Worm (Caenorhabditis elegans): ENCODE results near the gene F20D1.22.

Gene F20D1.22

DNA sequence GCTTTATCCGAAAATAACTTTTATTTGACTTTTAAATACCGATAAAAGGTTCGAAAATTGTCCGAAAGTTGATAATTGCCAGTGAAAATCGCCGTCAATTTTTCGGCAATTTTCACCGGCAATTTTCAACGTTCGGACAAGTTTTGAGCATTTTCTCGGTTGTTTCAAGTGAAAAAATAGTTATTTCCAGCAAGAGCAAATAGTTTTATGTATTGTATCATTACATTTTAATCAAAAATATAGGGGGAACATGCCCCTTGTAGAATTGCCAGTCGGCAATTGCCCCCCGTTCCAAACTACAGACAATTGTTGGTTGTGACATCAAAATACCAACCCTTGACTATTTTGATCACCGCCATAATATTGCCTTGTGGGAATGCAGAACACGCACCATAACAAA is 4.2 kb upstream of the F20D1.22 start, which contains the start of gene rgs-10:
Gene rgs-10 (plus strand): TSS at position 301 of the 400 bp plus-strand sequence.
- TF ChIP-seq klf-2 (GFP tag; conservative IDR thresholded peaks at IDR 0.05) = no peak
- TF ChIP-seq cog-1 (tag; optimal IDR thresholded peaks at IDR 0.05) = no peak
- TF ChIP-seq tab-1 (GFP tag; IDR thresholded peaks at IDR 0.05) = no peak

DNA sequence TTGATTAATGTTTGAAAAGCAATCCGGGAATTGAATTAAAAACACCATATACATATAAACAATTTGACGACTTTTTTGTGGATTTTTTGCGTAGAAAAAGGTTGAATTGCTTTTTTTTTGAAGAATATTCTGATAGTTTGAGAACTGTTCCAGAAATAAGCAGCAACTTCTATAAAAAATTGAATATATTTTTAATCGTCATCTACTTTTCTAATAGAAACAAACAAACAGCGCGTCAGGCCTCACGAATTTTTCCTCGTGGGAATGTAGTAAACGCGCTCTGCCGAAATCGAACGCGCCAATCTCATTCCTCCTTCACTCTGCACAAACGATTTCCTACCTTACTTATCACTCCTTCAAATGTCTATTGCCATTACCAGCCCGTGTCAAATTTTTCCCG is 2.4 kb upstream of the F20D1.22 start, which contains the start of gene rgs-11:
Gene rgs-11 (plus strand): TSS at position 301 of the 400 bp plus-strand sequence.
- TF ChIP-seq tab-1 (GFP tag; IDR thresholded peaks at IDR 0.05) (no peak), flt-1 (GFP tag; IDR thresholded peaks at IDR 0.05) (no peak), ztf-23 (GFP tag; IDR thresholded peaks at IDR 0.05) (no peak), med-1 (GFP tag; optimal IDR thresholded peaks at IDR 0.05; ENCODE audit: insufficient read depth) (no peak), T22C8.4 (GFP tag; IDR thresholded peaks at IDR 0.05) (no peak), klf-2 (GFP tag; conservative IDR thresholded peaks at IDR 0.05) (no peak)

DNA sequence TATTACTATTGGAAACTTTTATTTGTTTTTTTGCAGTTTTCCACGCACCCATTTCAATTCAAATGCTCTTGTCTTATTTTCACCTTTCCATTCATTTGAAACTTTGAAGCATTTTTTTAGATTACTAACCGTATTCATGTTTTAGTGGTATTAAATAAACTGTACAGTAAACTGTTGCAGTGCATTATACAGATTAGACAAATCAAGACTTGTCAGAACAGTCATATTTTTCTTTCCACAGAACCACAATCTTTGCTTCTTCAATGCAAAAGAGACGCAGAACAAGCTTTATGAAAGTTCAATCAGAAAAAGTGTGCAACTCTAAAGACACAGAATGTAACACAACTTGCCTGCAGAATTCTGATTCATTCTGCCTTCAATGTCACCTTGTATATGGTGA is 854 bp upstream of the F20D1.22 start, which contains the start of gene F45B8.5:
Gene F45B8.5 (plus strand): TSS at position 301 of the 400 bp plus-strand sequence.
- TF ChIP-seq klf-2 (GFP tag; conservative IDR thresholded peaks at IDR 0.05) = no peak
- no peak for TF ChIP-seq flt-1 (GFP tag; IDR thresholded peaks at IDR 0.05)
- TF ChIP-seq ztf-29 (GFP tag; IDR thresholded peaks at IDR 0.05) = no peak
- TF ChIP-seq ztf-23 (GFP tag; IDR thresholded peaks at IDR 0.05) = no peak

DNA sequence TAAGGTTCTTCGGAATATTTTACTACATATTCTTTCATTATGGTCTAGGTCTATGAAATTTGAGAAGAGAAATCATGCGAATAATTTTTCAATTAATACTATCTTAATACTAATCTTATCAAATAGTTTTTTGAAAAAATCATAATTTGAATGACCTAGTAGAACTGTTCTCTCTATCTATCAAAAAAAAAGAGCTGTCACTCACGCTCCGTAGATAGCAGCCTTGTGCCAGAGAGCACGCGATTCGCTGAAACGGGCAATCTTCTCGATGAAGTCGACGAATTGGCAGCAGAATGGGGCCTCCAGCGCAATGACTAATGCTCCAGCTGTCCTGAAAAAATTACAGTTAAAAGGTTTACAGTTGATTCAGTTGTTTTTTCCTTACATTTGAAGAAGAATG is 3.0 kb downstream of the F20D1.22 start:
- TF ChIP-seq flt-1 (GFP tag; IDR thresholded peaks at IDR 0.05) = no peak
- TF ChIP-seq cog-1 (tag; optimal IDR thresholded peaks at IDR 0.05) = no peak
- no peak for TF ChIP-seq T22C8.4 (GFP tag; IDR thresholded peaks at IDR 0.05)
- no peak for TF ChIP-seq tab-1 (GFP tag; IDR thresholded peaks at IDR 0.05)
- no peak for TF ChIP-seq ref-1 (GFP tag; conservative IDR thresholded peaks at IDR 0.05)
- no peak for TF ChIP-seq klf-2 (GFP tag; conservative IDR thresholded peaks at IDR 0.05)
- TF ChIP-seq ztf-23 (GFP tag; IDR thresholded peaks at IDR 0.05) = no peak
- TF ChIP-seq med-1 (GFP tag; optimal IDR thresholded peaks at IDR 0.05; ENCODE audit: insufficient read depth) = no peak
- TF ChIP-seq ztf-29 (GFP tag; IDR thresholded peaks at IDR 0.05) = no peak

DNA sequence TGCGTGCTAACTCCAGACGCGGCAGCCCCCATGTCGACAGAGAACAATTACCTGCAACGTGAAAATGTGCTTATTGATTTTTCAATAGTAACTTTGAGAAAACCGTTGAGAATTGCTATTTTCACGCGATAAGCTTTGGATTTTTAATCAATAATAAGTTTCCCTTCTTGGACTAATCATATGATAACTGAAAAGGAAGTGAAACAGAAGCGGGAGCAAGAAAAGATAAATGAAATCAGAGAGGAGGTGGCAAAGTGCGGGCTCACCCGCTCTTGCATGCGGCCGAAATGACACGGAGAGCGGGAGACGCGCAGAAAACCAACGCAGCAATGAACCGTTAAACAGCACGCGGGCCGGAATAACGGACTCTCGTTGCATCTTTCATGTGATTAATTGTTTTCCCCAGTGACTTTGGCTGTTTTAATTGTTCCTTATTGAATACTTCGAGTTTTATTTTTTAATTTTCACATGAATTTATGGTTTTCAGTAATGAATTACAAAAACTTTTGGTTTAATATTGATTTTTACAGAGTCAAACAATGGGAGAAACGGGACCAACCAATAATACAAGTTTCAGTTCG is 3.7 kb downstream of the F20D1.22 start, which contains the start of the genes flwr-1 and tbc-1:
Gene flwr-1 (minus strand): TSS at position 51 of the 581 bp plus-strand sequence.
Gene tbc-1 (plus strand): TSS at position 531 of the 581 bp plus-strand sequence.
- TF ChIP-seq med-1 (GFP tag; optimal IDR thresholded peaks at IDR 0.05; ENCODE audit: insufficient read depth) = no peak
- TF ChIP-seq klf-2 (GFP tag; conservative IDR thresholded peaks at IDR 0.05) = no peak
- TF ChIP-seq T22C8.4 (GFP tag; IDR thresholded peaks at IDR 0.05) = 0 out of 2 replicates have a peak, but pooled peaks have one; percentile 39
- no peak for TF ChIP-seq ztf-29 (GFP tag; IDR thresholded peaks at IDR 0.05)
- no peak for TF ChIP-seq flt-1 (GFP tag; IDR thresholded peaks at IDR 0.05)
- TF ChIP-seq tab-1 (GFP tag; IDR thresholded peaks at IDR 0.05) = no peak

DNA sequence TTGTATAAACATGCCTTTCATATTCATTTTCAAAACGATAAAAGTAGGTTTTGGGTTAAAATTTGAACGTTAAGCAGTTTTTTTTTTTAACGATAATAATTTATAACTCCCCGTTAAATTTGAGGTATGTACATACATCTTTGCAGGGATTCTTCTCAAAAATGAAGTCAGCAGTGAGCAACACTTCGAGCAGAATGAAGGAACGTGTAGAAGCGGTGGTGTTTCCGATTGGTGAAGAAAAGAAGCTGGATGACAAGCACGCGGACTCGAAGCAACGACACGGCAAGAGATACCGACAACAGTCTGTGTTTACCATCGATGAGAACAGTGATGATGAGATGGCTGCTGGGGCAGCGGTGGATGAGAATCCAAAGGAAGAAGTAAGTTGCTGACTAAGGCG is 6.5 kb downstream of the F20D1.22 start:
- TF ChIP-seq tab-1 (GFP tag; IDR thresholded peaks at IDR 0.05) (no peak), ztf-29 (GFP tag; IDR thresholded peaks at IDR 0.05) (no peak)

DNA sequence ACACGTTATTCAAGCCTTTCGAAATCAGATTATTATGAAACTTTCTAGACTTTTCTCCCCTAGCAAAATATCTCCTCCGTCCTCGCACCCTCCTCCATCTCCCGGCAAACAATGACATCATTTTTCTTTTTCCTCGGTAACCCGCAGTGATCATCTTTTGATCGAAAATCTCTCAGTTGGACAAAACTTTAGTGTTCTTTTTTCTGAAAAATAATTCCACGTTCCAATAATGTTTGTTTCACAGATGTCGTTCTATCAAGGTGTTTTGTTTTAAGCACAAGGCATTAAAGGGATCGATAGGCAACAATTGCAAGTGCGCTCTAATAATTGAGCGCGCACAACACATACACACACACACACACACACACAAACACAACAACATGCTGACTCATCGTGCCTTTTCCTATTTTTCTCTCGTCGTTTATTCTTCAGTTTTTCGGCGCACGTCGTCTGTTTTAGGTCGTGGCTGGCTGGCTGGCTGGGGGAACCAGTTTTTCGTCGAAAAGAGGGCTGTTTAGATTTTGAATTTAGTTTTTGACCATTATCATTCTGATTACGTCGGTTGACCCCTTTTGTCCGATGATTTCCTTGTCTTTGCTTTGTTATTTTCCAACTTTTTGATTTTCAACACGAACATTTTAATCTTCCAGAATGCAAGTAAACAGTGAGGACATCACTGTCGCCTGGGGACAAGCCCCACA is 9.0 kb downstream of the F20D1.22 start, which contains the start of gene F20D1.3:
Gene F20D1.3 (plus strand): TSS at position 651 of the 701 bp plus-strand sequence.
- TF ChIP-seq klf-2 (GFP tag; conservative IDR thresholded peaks at IDR 0.05) (no peak), med-1 (GFP tag; optimal IDR thresholded peaks at IDR 0.05; ENCODE audit: insufficient read depth) (no peak), ztf-23 (GFP tag; IDR thresholded peaks at IDR 0.05) (no peak), cog-1 (tag; optimal IDR thresholded peaks at IDR 0.05) (peak; percentile 67), flt-1 (GFP tag; IDR thresholded peaks at IDR 0.05) (peak; percentile 29; the same call in 1 of the 2 replicates)

DNA sequence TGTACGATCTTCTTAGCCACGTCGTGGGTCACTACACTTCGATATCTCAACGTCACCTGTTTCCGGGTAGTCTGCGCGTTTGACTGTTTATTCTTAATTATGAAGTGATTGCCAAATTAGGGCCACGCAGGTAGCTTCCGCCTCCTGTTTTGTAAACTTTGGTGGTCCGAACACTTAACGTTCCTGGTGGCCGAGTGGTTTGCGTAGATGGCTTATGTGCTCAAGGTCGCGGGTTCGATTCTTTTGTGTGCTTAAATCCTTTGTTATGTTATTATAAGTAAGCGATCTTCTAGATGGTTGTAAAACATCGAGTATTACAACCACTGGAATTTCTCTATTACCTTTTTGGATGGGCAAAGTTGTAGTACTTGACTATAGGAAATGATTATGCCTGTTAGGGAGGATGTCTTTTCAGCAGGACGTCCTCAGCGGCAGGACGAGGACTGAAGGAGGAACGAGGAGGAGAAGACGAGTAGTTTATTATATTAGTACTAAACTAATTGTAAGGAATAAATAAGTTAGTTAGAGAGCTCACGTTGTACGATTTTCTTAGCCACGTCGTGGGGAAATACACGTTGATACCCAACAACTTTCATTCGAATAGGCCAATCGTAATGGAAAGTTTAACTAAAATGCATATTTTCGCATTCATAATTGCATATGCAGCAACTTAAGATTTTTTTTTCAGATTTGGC is 10.4 kb downstream of the F20D1.22 start:
- TF ChIP-seq klf-2 (GFP tag; conservative IDR thresholded peaks at IDR 0.05) = no peak
- TF ChIP-seq tab-1 (GFP tag; IDR thresholded peaks at IDR 0.05) = no peak
- no peak for TF ChIP-seq cog-1 (tag; optimal IDR thresholded peaks at IDR 0.05)
- TF ChIP-seq flt-1 (GFP tag; IDR thresholded peaks at IDR 0.05) = no peak
- no peak for TF ChIP-seq ref-1 (GFP tag; conservative IDR thresholded peaks at IDR 0.05)
- TF ChIP-seq med-1 (GFP tag; optimal IDR thresholded peaks at IDR 0.05; ENCODE audit: insufficient read depth) = no peak
- no peak for TF ChIP-seq ztf-29 (GFP tag; IDR thresholded peaks at IDR 0.05)
- no peak for TF ChIP-seq T22C8.4 (GFP tag; IDR thresholded peaks at IDR 0.05)
- no peak for TF ChIP-seq ztf-23 (GFP tag; IDR thresholded peaks at IDR 0.05)

DNA sequence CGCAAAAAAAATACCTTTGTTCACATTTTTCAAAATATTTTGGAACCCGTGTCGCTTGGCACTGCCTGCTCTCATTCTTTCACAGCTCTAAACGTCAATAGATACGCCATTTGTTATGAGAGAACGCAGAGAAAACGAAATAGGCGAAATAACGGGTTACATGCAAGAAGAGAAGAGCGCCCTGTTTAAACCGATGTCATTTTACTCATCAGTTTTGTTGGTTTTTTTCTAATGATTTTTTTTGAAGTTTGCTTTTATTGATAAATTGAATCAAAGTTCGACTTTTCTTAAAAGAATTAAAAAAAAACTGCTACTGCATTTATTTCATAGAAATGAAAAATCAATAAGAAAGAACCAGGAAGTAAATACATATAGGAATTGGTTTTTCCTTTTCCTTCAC is 12.1 kb downstream of the F20D1.22 start:
- no peak for TF ChIP-seq ztf-29 (GFP tag; IDR thresholded peaks at IDR 0.05)

DNA sequence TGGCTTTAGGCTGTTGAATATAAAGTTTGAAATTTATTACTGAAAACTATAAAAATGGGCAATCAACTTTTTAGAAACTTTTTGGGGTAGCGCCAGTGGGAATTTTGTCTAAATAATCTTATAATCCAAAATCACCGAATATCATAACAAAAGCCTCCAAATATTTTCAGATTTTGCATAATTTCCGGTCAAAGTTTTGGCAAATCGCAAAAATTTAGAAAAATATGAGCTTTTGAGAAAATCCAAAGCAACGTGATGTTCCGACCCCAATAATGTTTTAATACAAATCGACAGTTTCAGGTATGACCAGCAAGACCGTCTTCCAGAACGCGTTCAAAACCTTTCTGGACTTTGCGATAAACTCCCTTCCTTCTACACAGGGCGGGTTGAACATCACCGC is 12.8 kb downstream of the F20D1.22 start, which contains the start of gene emre-1:
Gene emre-1 (plus strand): TSS at position 301 of the 400 bp plus-strand sequence.
- TF ChIP-seq flt-1 (GFP tag; IDR thresholded peaks at IDR 0.05) (no peak), klf-2 (GFP tag; conservative IDR thresholded peaks at IDR 0.05) (no peak), med-1 (GFP tag; optimal IDR thresholded peaks at IDR 0.05; ENCODE audit: insufficient read depth) (no peak)
